Fruit fly (Drosophila melanogaster) whole organism, pupa: ENCODE results near the gene CG31917.

Source experiments
- CG12605 ChIP-seq: fragments of 200-800 bp; sonication (Bioruptor generic); IDR thresholded peaks from 2 replicates; pipeline ENCODE4 v1.3.6; 2022; ENCODE audit warnings: missing biosample characterization, missing genetic modification characterization
- CG13204 ChIP-seq: fragments of 200-800 bp; sonication (Bioruptor generic); optimal IDR thresholded peaks from 2 replicates; lab custom pipeline; 2018; ENCODE audit warnings: missing biosample characterization, mild to moderate bottlenecking, missing genetic modification characterization, moderate library complexity
- CG15710 ChIP-seq: fragments of 200-800 bp; sonication (Bioruptor generic); optimal IDR thresholded peaks from 2 replicates; lab custom pipeline; 2018; ENCODE audit warnings: missing biosample characterization, mild to moderate bottlenecking, missing genetic modification characterization, moderate library complexity
- CG32121 ChIP-seq: fragments of 200-800 bp; sonication (Bioruptor generic); IDR thresholded peaks from 2 replicates; pipeline ENCODE4 v1.3.6; 2022; ENCODE audit warnings: missing biosample characterization, missing genetic modification characterization
- CG34367 ChIP-seq: fragments of 200-800 bp; sonication (Bioruptor generic); optimal IDR thresholded peaks from 2 replicates; lab custom pipeline; 2018; ENCODE audit warnings: missing biosample characterization, mild to moderate bottlenecking, missing genetic modification characterization
- CG8301 ChIP-seq: fragments of 200-800 bp; sonication (Bioruptor generic); optimal IDR thresholded peaks from 2 replicates; lab custom pipeline; 2018; ENCODE audit warnings: missing biosample characterization, mild to moderate bottlenecking, missing genetic modification characterization
- CG9948 ChIP-seq: fragments of 200-800 bp; sonication (Bioruptor generic); optimal IDR thresholded peaks from 2 replicates; lab custom pipeline; 2018; ENCODE audit warnings: missing biosample characterization, mild to moderate bottlenecking, missing genetic modification characterization, moderate library complexity
- D1 ChIP-seq: fragments of 200-800 bp; sonication (Bioruptor generic); optimal IDR thresholded peaks from 2 replicates; lab custom pipeline; 2018; ENCODE audit warnings: missing biosample characterization, mild to moderate bottlenecking, missing genetic modification characterization, moderate library complexity
- Ets98B ChIP-seq: fragments of 200-800 bp; sonication (Bioruptor generic); IDR thresholded peaks from 2 replicates; pipeline ENCODE4 v1.3.6; 2022; ENCODE audit warnings: missing biosample characterization, missing genetic modification characterization
- Pif1A ChIP-seq: fragments of 200-800 bp; sonication (Bioruptor generic); optimal IDR thresholded peaks from 3 replicates; lab custom pipeline; 2016; ENCODE audit warnings: missing biosample characterization, missing genetic modification characterization
- Snoo ChIP-seq: fragments of 200-800 bp; sonication (Bioruptor generic); optimal IDR thresholded peaks from 3 replicates; lab custom pipeline; 2017; ENCODE audit warnings: missing biosample characterization, mild to moderate bottlenecking, missing genetic modification characterization, inconsistent platforms
- fd96Ca ChIP-seq: fragments of 200-800 bp; sonication (Bioruptor generic); IDR thresholded peaks from 3 replicates; pipeline ENCODE4 v1.3.6; 2022; ENCODE audit warnings: missing biosample characterization, missing genetic modification characterization
- gl ChIP-seq: fragments of 200-800 bp; sonication (Bioruptor generic); optimal IDR thresholded peaks from 2 replicates; lab custom pipeline; 2018; ENCODE audit warnings: missing biosample characterization, mild to moderate bottlenecking, missing genetic modification characterization

dm6 chr2L:5028091-5028490 is 17.5 kb upstream of the CG31917 start, which contains the start of gene vkg:
- TF ChIP-seq gl (tag; lab: Kevin White, UChicago) (no peak), Pif1A (GFP tag; lab: Kevin White, UChicago) (no peak), CG32121 (GFP tag; lab: Robert Waterston, UW) (no peak), CG15710 (tag; lab: Kevin White, UChicago) (no peak), Ets98B (no peak), fd96Ca (GFP tag; lab: Robert Waterston, UW) (no peak), CG9948 (tag; lab: Kevin White, UChicago) (no peak), CG8301 (tag; lab: Kevin White, UChicago) (no peak), Snoo (tag; lab: Kevin White, UChicago) (no peak), D1 (no peak), CG34367 (tag; lab: Kevin White, UChicago) (no peak), CG13204 (no peak), CG12605 (GFP tag; lab: Robert Waterston, UW) (no peak)
